Worm (Caenorhabditis elegans): ENCODE measurements around the gene C49F5.7.

C49F5.7 gene

ce11 chrX:12003969-12004368, 9.4 kb downstream of the C49F5.7 start (continued):
- TF ChIP-seq mxl-2 (GFP tag; conservative IDR thresholded peaks at IDR 0.05) (no peak), Y105C5A.15 (GFP tag; IDR thresholded peaks at IDR 0.05) (no peak), D1046.2 (GFP tag; IDR thresholded peaks at IDR 0.05) (no peak), lin-38 (GFP tag; IDR thresholded peaks at IDR 0.05) (no peak), unc-130 (GFP tag; optimal IDR thresholded peaks at IDR 0.05) (no peak), nhr-11 (tag; optimal IDR thresholded peaks at IDR 0.05) (no peak), set-16 (GFP tag; IDR thresholded peaks at IDR 0.05) (no peak), lsy-2 (tag; optimal IDR thresholded peaks at IDR 0.05) (no peak), rbr-2 (tag; optimal IDR thresholded peaks at IDR 0.05) (no peak), ztf-7 (tag; optimal IDR thresholded peaks at IDR 0.05) (no peak), mxl-3 (GFP tag; optimal IDR thresholded peaks at IDR 0.05) (no peak), lin-39 (tag; optimal IDR thresholded peaks at IDR 0.05) (no peak), snpc-4 (tag; optimal IDR thresholded peaks at IDR 0.05) (no peak), snpc-1.2 (GFP tag; IDR thresholded peaks at IDR 0.05) (no peak), lin-29 (GFP tag; IDR thresholded peaks at IDR 0.05) (no peak), ceh-32 (tag; optimal IDR thresholded peaks at IDR 0.05; ENCODE audit: poor library complexity) (no peak)

ce11 chrX:12004925-12005324, 10.3 kb downstream of the C49F5.7 start:
- no peak for TF ChIP-seq T26A8.4 (GFP tag; IDR thresholded peaks at IDR 0.05)
- TF ChIP-seq pqm-1 (tag; optimal IDR thresholded peaks at IDR 0.05), result peak; percentile 51
- 0 out of 2 replicates have a peak, but pooled peaks have one; percentile 17 for TF ChIP-seq tra-1 (GFP tag; IDR thresholded peaks at IDR 0.05)
- TF ChIP-seq lim-7 (GFP tag; IDR thresholded peaks at IDR 0.05), result no peak
- TF ChIP-seq hlh-11 (tag; optimal IDR thresholded peaks at IDR 0.05), result peak; percentile 63
- TF ChIP-seq nhr-28 (tag; optimal IDR thresholded peaks at IDR 0.05), result peak; percentile 8
- no peak for TF ChIP-seq T20F7.1 (GFP tag; optimal IDR thresholded peaks at IDR 0.05)
- TF ChIP-seq daf-16 (GFP tag; optimal IDR thresholded peaks at IDR 0.05), result no peak
- TF ChIP-seq daf-16 (tag; optimal IDR thresholded peaks at IDR 0.05), result peak; percentile 91
- TF ChIP-seq dmd-6 (GFP tag; IDR thresholded peaks at IDR 0.05), result peak; percentile 72
- TF ChIP-seq dve-1 (tag; optimal IDR thresholded peaks at IDR 0.05; ENCODE audit: insufficient read depth), result peak; percentile 8

ce11 chrX:12005499-12005959, 10.9 kb downstream of the C49F5.7 start, which contains the start of gene sma-5:
TSS of gene sma-5 (minus strand) at chrX:12005549.
- TF ChIP-seq nhr-42 (GFP tag; IDR thresholded peaks at IDR 0.05) (no peak), unc-62 (GFP tag; optimal IDR thresholded peaks at IDR 0.05 in 1 of 2) (peak in 1 of 2 experiments; percentile 65), unc-62 (tag; optimal IDR thresholded peaks at IDR 0.05) (no peak), aha-1 (tag) (peak; percentile 51)

- TF ChIP-seq unc-62 (GFP tag; optimal IDR thresholded peaks at IDR 0.05 in 1 of 2), result peak in 1 of 2 experiments; percentile 97
- TF ChIP-seq unc-62 (tag; optimal IDR thresholded peaks at IDR 0.05), result no peak
- TF ChIP-seq unc-39 (tag; optimal IDR thresholded peaks at IDR 0.05), result no peak
- TF ChIP-seq dmd-6 (GFP tag; IDR thresholded peaks at IDR 0.05), result peak; percentile 27; the same call in 1 of the 2 replicates
- TF ChIP-seq daf-16 (GFP tag; optimal IDR thresholded peaks at IDR 0.05), result no peak
- peak; percentile 72 for TF ChIP-seq daf-16 (tag; optimal IDR thresholded peaks at IDR 0.05)
- no peak for TF ChIP-seq nhr-25 (tag; optimal IDR thresholded peaks at IDR 0.05; ENCODE audit: borderline replicate concordance, insufficient read depth)
- TF ChIP-seq duxl-1 (tag; optimal IDR thresholded peaks at IDR 0.05; ENCODE audit: poor library complexity), result no peak
- TF ChIP-seq ZK337.2 (GFP tag; IDR thresholded peaks at IDR 0.05), result no peak
Observed at ce11 chrX:12006470-12006869, 11.9 kb downstream of the C49F5.7 start.
